Worm (Caenorhabditis elegans): ENCODE results near the gene clx-1.

clx-1 gene

DNA sequence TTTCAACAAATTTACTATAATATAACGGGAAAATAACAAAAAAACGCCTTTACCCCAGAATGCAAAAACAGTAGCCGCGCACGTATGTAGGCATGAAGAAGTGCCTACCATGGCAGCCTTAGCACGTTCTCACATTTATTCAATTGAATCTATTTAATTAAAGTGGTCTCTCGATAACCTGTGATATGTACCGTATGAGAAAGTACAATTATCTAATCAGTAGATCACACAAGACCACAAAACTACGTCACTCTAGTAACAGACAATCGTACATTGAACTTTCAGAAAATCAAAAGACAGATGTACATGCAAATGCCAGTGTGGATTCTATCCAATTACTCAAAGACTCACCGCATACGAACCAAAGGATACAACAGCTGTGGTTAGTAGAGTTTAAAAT, 22.2 kb upstream of the clx-1 start:
- no peak for TF ChIP-seq B0261.1 (tag; optimal IDR thresholded peaks at IDR 0.05)
- TF ChIP-seq snpc-1.3 (tag; optimal IDR thresholded peaks at IDR 0.05; ENCODE audit: insufficient read depth) = no peak
- no peak for TF ChIP-seq snpc-1.1 (tag; optimal IDR thresholded peaks at IDR 0.05; ENCODE audit: insufficient read depth)
- TF ChIP-seq madf-6 (GFP tag; IDR thresholded peaks at IDR 0.05) = no peak
- no peak for TF ChIP-seq aptf-2 (GFP tag; conservative IDR thresholded peaks at IDR 0.05)
- TF ChIP-seq F33H1.4 (GFP tag; IDR thresholded peaks at IDR 0.05) = no peak
- TF ChIP-seq pha-4 (tag; optimal IDR thresholded peaks at IDR 0.05) = no peak
- TF ChIP-seq cebp-2 (GFP tag; IDR thresholded peaks at IDR 0.05) = no peak

DNA sequence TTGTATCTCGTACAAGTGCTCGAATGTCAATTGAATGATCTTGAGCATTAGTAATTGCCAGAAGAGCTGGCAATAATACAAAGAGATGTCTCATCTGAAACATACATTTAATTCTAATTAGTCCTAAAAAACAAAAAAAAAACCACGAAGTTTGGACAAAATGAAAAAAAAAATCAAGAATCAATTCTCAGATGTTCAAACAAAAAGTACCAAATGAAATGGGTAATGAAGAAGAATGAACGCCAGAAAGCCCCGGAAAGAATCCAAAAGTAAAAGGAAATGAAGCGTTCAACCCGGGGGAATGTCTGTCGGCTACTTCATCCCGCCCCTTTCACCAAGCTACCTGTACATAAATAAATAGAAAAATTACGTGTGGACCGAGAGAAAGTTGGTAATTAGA, 16.5 kb upstream of the clx-1 start, which contains the start of gene F33D4.6:
F33D4.6 (minus strand) TSS at position 101 of the 400 bp plus-strand sequence.
- TF ChIP-seq pbrm-1 (GFP tag; IDR thresholded peaks at IDR 0.05) (no peak), ama-1 (optimal IDR thresholded peaks at IDR 0.05) (no peak), ama-1 (GFP tag; optimal IDR thresholded peaks at IDR 0.05) (no peak), F52B5.7 (tag; optimal IDR thresholded peaks at IDR 0.05) (no peak), gei-17 (GFP tag; optimal IDR thresholded peaks at IDR 0.05) (no peak), mes-4 (tag; optimal IDR thresholded peaks at IDR 0.05) (no peak), B0019.2 (GFP tag; conservative IDR thresholded peaks at IDR 0.05) (no peak), Y95B8A.8 (GFP tag; IDR thresholded peaks at IDR 0.05) (no peak), D2030.7 (GFP tag; IDR thresholded peaks at IDR 0.05) (no peak), tbx-9 (tag; optimal IDR thresholded peaks at IDR 0.05; ENCODE audit: borderline replicate concordance) (no peak), repo-1 (tag; optimal IDR thresholded peaks at IDR 0.05) (no peak), lin-35 (GFP tag; optimal IDR thresholded peaks at IDR 0.05) (no peak), die-1 (tag; optimal IDR thresholded peaks at IDR 0.05) (no peak), ztf-22 (GFP tag; optimal IDR thresholded peaks at IDR 0.05) (no peak), B0261.1 (tag; optimal IDR thresholded peaks at IDR 0.05) (no peak), chd-7 (tag; optimal IDR thresholded peaks at IDR 0.05) (no peak), sptf-2 (GFP tag; optimal IDR thresholded peaks at IDR 0.05) (no peak), madf-6 (GFP tag; IDR thresholded peaks at IDR 0.05) (no peak), F49E8.2 (tag; optimal IDR thresholded peaks at IDR 0.05; ENCODE audit: insufficient read depth) (no peak), hsf-1 (GFP tag; IDR thresholded peaks at IDR 0.05) (no peak)

DNA sequence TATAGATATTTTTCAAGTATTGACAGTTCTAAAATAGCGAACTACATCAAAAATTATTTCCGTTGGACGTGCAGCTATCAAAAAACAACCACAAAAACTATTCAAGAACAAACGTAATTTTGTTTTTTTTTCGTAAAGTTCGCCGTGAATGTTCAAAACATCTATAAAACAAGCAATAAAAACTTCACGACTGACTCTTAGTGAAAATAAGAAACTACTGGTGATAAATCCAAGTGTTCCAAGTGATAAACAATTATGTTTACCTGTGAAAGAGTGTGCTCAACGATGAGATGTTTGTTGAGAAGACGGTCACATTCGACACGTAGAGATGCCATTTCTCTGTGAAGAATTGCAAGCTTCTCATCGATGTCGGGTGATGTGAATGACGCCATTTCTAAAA, 11.6 kb upstream of the clx-1 start, which contains the start of gene C50F7.6:
C50F7.6 (minus strand) TSS at position 394 of the 400 bp plus-strand sequence.
- TF ChIP-seq F39B2.1 (GFP tag; IDR thresholded peaks at IDR 0.05) (no peak), F22D6.2 (tag; optimal IDR thresholded peaks at IDR 0.05) (no peak), madf-8 (GFP tag; conservative IDR thresholded peaks at IDR 0.05) (no peak), let-607 (tag; optimal IDR thresholded peaks at IDR 0.05) (no peak), lin-26 (GFP tag; IDR thresholded peaks at IDR 0.05) (no peak), madf-10 (tag; optimal IDR thresholded peaks at IDR 0.05) (no peak)

DNA sequence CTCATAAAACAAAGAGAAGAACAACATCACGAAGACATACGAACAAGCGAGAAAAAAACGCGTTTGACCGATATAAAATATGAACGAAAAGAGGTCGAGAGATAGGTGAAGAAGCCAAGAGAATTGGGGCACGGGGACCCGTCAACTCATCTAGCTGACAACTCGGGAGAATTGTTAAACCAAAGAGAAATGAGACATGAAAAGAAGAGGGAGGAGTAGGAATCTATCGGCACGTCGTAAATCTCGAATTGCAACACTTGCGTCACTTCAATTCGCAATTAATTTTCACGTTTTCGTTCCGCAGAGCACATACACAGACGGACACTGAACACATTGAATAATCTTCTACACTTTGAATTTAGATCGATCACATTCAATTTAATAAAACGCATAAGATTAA, 10.9 kb upstream of the clx-1 start:
- TF ChIP-seq lir-1 (GFP tag; conservative IDR thresholded peaks at IDR 0.05) (no peak), ekl-4 (GFP tag; IDR thresholded peaks at IDR 0.05) (no peak), let-607 (tag; optimal IDR thresholded peaks at IDR 0.05) (no peak), Y53F4B.3 (GFP tag; IDR thresholded peaks at IDR 0.05) (no peak), ets-4 (GFP tag; optimal IDR thresholded peaks at IDR 0.05) (no peak), efl-1 (GFP tag; optimal IDR thresholded peaks at IDR 0.05) (no peak), F52B5.7 (tag; optimal IDR thresholded peaks at IDR 0.05) (no peak), akir-1 (GFP tag; optimal IDR thresholded peaks at IDR 0.05) (no peak)
